Worm (Caenorhabditis elegans): ENCODE data around the gene B0244.5.

ce11 chrIII:5760721-5761120 is 16.0 kb downstream of the B0244.5 start:
- TF ChIP-seq nhr-237 (tag; optimal IDR thresholded peaks at IDR 0.05) (no peak), elt-2 (tag; optimal IDR thresholded peaks at IDR 0.05) (no peak)

All from whole organism, L3 larva.